Fruit fly (Drosophila melanogaster): Measurements from ENCODE around the gene CG4730.

DNA sequence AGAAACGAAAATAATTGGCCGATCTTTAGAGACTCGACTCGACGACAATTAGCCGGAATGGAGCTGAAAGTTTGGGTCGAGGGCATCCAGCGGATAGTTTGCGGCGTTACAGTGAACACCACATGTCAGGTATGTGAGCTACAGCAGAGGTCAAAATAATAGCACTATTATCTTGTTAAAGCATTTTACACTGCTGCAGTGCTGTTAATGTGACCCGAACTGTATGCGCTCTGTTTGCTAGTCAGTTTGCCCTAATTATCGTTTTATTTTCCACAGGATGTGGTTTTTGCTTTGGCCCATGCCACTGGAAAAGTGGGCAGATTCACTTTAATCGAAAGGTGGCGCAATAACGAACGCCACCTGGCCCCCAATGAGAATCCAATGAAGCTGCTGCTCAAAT is 16.1 kb downstream of the CG4730 start:
- TF ChIP-seq Eip93F (GFP tag; optimal IDR thresholded peaks at IDR 0.05) (no peak), CG31627 (GFP tag; optimal IDR thresholded peaks at IDR 0.05) (no peak), Hr39 (GFP tag; optimal IDR thresholded peaks at IDR 0.05) (no peak), Sox102F (GFP tag; optimal IDR thresholded peaks at IDR 0.05) (no peak)
